Worm (Caenorhabditis elegans) whole organism, L3 larva: Measurements from ENCODE around the gene tsp-9.

ENCODE experiments used
- R02D3.7 ChIP-seq: fragments of 150-350 bp; optimal IDR thresholded peaks from 2 replicates; lab custom pipeline; 2014; ENCODE audit warnings: missing biosample characterization, missing genetic modification characterization
- aly-2 ChIP-seq: fragments of 150-350 bp; optimal IDR thresholded peaks from 2 replicates; lab custom pipeline; 2014; ENCODE audit warnings: missing biosample characterization, missing genetic modification characterization
- ama-1 ChIP-seq: fragments of 150-350 bp; optimal IDR thresholded peaks from 2 replicates; lab custom pipeline; 2018
- ceh-28 ChIP-seq: fragments of 150-350 bp; optimal IDR thresholded peaks from 2 replicates; lab custom pipeline; 2014; ENCODE audit warnings: missing biosample characterization, missing genetic modification reagents, missing genetic modification characterization
- ceh-82 ChIP-seq: fragments of 150-350 bp; optimal IDR thresholded peaks from 2 replicates; lab custom pipeline; 2014; ENCODE audit warnings: missing biosample characterization, missing genetic modification characterization
- ceh-9 ChIP-seq: sonication (generic microtip); optimal IDR thresholded peaks from 2 replicates; lab custom pipeline; 2018; ENCODE audit warnings: missing biosample characterization, missing genetic modification characterization
- daf-12 ChIP-seq: fragments of 150-350 bp; optimal IDR thresholded peaks from 2 replicates; lab custom pipeline; 2014; ENCODE audit warnings: missing biosample characterization, missing genetic modification reagents, missing genetic modification characterization
- egl-5 ChIP-seq: fragments of 150-350 bp; optimal IDR thresholded peaks from 2 replicates; lab custom pipeline; 2017; ENCODE audit warnings: missing biosample characterization, missing genetic modification reagents, missing genetic modification characterization, inconsistent platforms
- elt-1 ChIP-seq: fragments of 150-350 bp; optimal IDR thresholded peaks from 2 replicates; lab custom pipeline; 2014; ENCODE audit warnings: missing biosample characterization, missing genetic modification characterization
- elt-2 ChIP-seq: sonication (generic microtip); optimal IDR thresholded peaks from 2 replicates; lab custom pipeline; 2016; ENCODE audit warnings: missing genetic modification reagents, mild to moderate bottlenecking, missing genetic modification characterization, missing compliant biosample characterization
- elt-3 ChIP-seq, 3 experiments: fragments of 150-350 bp in 1 of 3; sonication (generic microtip) in 2 of 3; optimal IDR thresholded peaks; 2 replicates in 2 of 3; 4 replicates in 1 of 3; lab custom pipeline; 2014 to 2017; ENCODE audit warnings: missing biosample characterization in 3 of 3, missing genetic modification characterization in 3 of 3
- fkh-10 ChIP-seq: sonication (generic microtip); optimal IDR thresholded peaks from 2 replicates; lab custom pipeline; 2017; ENCODE audit warnings: missing biosample characterization, missing genetic modification reagents, missing genetic modification characterization
- fos-1 ChIP-seq: fragments of 150-350 bp; optimal IDR thresholded peaks from 2 replicates; lab custom pipeline; 2014; ENCODE audit warnings: missing biosample characterization, missing genetic modification characterization
- hmg-11 ChIP-seq: sonication (generic microtip); optimal IDR thresholded peaks from 2 replicates; lab custom pipeline; 2016; ENCODE audit warnings: missing genetic modification characterization, missing compliant biosample characterization
- lin-15B ChIP-seq: fragments of 150-350 bp; optimal IDR thresholded peaks from 2 replicates; lab custom pipeline; 2014; ENCODE audit warnings: missing biosample characterization, missing genetic modification characterization
- lin-39 ChIP-seq: fragments of 150-350 bp; optimal IDR thresholded peaks from 2 replicates; lab custom pipeline; 2018; ENCODE audit warnings: missing biosample characterization, missing genetic modification reagents, missing genetic modification characterization
- mml-1 ChIP-seq: fragments of 150-350 bp; sonication (generic microtip); optimal IDR thresholded peaks from 3 replicates; lab custom pipeline; 2014; ENCODE audit warnings: missing biosample characterization, missing genetic modification characterization
- nhr-11 ChIP-seq: fragments of 150-350 bp; optimal IDR thresholded peaks from 2 replicates; lab custom pipeline; 2014; ENCODE audit warnings: missing biosample characterization, missing genetic modification characterization
- nhr-12 ChIP-seq: fragments of 150-350 bp; optimal IDR thresholded peaks from 2 replicates; lab custom pipeline; 2014; ENCODE audit warnings: missing biosample characterization, missing genetic modification characterization
- nhr-23 ChIP-seq: fragments of 150-350 bp; optimal IDR thresholded peaks from 2 replicates; lab custom pipeline; 2014; ENCODE audit warnings: missing biosample characterization, missing genetic modification reagents, missing genetic modification characterization
- nhr-237 ChIP-seq: fragments of 150-350 bp; optimal IDR thresholded peaks from 2 replicates; lab custom pipeline; 2014; ENCODE audit warnings: missing biosample characterization, missing genetic modification characterization
- nhr-25 ChIP-seq: sonication (generic microtip); optimal IDR thresholded peaks from 2 replicates; lab custom pipeline; 2017; ENCODE audit warnings: missing biosample characterization, missing genetic modification characterization
- nhr-28 ChIP-seq: fragments of 150-350 bp; optimal IDR thresholded peaks from 2 replicates; lab custom pipeline; 2014; ENCODE audit warnings: missing biosample characterization, missing genetic modification characterization
- nhr-77 ChIP-seq: fragments of 150-350 bp; optimal IDR thresholded peaks from 2 replicates; lab custom pipeline; 2014; ENCODE audit warnings: missing biosample characterization, missing genetic modification characterization
- pha-4 ChIP-seq: fragments of 150-350 bp; optimal IDR thresholded peaks from 2 replicates; lab custom pipeline; 2014; ENCODE audit warnings: missing biosample characterization, missing genetic modification reagents, missing genetic modification characterization
- pqm-1 ChIP-seq: fragments of 150-350 bp; optimal IDR thresholded peaks from 2 replicates; lab custom pipeline; 2017; ENCODE audit warnings: missing biosample characterization, missing genetic modification characterization, inconsistent platforms
- sea-2 ChIP-seq: fragments of 150-350 bp; sonication (generic microtip); optimal IDR thresholded peaks from 4 replicates; lab custom pipeline; 2014; ENCODE audit warnings: missing biosample characterization, missing genetic modification reagents, missing genetic modification characterization
- skn-1 ChIP-seq: fragments of 150-350 bp; optimal IDR thresholded peaks from 2 replicates; lab custom pipeline; 2014; ENCODE audit warnings: missing biosample characterization, missing genetic modification characterization
- snpc-4 ChIP-seq: fragments of 150-350 bp; optimal IDR thresholded peaks from 2 replicates; lab custom pipeline; 2014; ENCODE audit warnings: missing biosample characterization, missing genetic modification characterization
- tbx-2 ChIP-seq: sonication (generic microtip); optimal IDR thresholded peaks from 2 replicates; lab custom pipeline; 2016; ENCODE audit warnings: mild to moderate bottlenecking, missing genetic modification characterization, missing compliant biosample characterization
- unc-62 ChIP-seq: fragments of 150-350 bp; sonication (generic microtip); optimal IDR thresholded peaks from 4 replicates; lab custom pipeline; 2014; ENCODE audit warnings: missing biosample characterization, missing genetic modification reagents, missing genetic modification characterization
- zag-1 ChIP-seq: fragments of 150-350 bp; optimal IDR thresholded peaks from 2 replicates; lab custom pipeline; 2014; ENCODE audit warnings: missing biosample characterization, missing genetic modification characterization

tsp-9 gene

DNA sequence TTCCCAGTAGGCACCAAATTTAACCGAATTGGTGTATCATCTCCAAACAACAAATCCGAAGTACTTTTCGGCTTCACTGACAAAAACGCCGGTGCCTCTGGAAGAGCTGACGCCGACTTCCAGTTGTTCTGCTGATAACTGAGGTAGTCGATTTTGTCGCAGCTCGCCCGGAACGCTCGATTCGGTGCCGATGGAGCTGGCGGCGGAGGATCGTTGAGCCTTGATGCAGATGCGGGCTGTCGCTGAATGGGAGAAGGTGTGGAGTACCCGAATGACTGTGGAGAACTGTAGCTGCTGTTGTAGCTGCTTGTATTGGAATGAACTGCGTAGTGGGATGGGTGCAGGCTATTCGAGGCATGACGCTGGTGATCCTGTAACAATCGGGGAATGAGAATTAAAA, 32.7 kb upstream of the tsp-9 start:
- TF ChIP-seq ceh-82 (tag; lab: Kevin White, UChicago) (no peak), egl-5 (tag; lab: Kevin White, UChicago) (no peak), nhr-25 (tag; lab: Kevin White, UChicago) (no peak)

DNA sequence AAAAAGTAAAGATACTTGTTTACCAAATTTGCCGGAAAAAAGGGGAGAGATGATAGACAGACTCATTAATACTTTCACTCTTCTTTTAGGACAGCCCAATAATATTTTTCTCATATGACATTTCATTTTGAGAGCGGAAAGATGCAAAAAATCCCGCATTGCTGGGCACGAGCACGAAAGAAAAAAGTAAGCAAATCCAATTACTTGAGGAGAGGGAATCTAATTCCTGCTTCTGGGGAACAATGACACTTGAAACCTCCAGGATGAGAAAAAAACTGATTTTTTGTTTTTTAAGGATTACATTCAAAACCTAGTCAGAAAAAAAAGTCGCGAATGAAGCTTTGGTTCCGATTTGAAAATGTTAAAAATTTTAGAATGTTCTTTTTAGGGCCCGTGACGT, 29.0 kb upstream of the tsp-9 start:
- TF ChIP-seq ceh-82 (tag; lab: Kevin White, UChicago) = no peak
- TF ChIP-seq pqm-1 (tag; lab: Kevin White, UChicago) = no peak
- no peak for TF ChIP-seq lin-39 (tag; lab: Kevin White, UChicago)
- peak; percentile 75 for TF ChIP-seq fkh-10 (GFP tag; lab: Kevin White, UChicago)

DNA sequence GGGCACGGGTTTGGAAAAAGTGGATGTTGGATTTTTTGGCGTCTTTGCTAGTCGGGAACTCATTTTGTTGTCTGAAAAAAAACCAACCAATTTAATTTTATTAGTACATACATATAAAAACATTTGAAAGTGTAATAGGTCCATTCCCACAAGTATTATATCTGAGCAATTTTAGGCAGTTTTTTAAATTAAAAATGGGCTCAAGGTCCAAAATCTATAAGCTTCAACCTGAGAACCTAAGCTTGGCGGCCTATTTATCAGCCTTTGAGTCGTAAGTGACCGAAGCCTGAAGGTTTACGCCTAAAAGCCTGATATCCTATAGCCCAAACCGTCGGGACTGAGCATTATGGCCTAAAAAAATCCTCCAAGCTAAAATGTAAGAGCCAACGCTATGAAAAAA, 27.4 kb upstream of the tsp-9 start:
- TF ChIP-seq nhr-28 (tag; lab: Kevin White, UChicago) = no peak
- TF ChIP-seq fos-1 = no peak
- TF ChIP-seq aly-2 (tag; lab: Kevin White, UChicago) = no peak

DNA sequence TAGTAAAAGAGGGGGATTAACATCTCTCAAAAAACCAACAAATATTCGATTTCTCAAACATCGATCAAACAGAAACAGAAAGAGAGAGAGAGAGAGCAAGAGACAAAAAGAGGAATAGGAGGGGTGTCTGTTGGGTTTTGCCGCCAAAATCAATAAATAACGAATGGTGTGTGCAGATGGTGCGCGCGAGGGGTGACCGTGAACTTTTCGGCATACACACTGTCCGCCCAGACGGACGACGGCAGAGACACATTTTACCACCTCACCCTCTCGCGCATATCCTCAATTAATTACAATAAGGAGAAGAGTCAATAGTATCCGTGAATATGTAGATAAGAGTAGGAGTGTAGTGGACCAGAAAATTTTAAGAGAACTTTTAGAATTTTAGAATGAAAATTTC, 23.4 kb upstream of the tsp-9 start:
- TF ChIP-seq pha-4 (tag; lab: Kevin White, UChicago) = peak; percentile 67
- no peak for TF ChIP-seq sea-2 (GFP tag; lab: Kevin White, UChicago)

DNA sequence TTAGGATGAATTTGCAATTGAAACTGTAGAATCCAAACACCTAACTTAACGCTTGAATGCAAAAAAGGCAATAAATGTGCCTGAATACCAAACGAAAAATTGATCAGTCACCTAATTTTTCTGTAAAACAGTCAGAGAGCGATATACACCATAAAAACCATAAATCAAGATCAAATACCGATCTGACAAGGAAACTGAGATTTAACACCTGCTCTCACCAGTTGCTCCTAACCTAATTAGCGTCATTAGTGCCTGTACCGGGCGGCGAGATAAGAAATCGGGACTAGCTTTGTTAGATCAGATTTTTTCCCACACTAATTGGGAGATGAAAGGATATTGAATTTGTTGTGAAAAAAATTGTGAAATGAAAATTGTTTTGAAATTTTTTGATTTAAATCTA, 22.7 kb upstream of the tsp-9 start:
- no peak for TF ChIP-seq egl-5 (tag; lab: Kevin White, UChicago)
- TF ChIP-seq daf-12 (tag; lab: Kevin White, UChicago) = no peak
- no peak for TF ChIP-seq ceh-82 (tag; lab: Kevin White, UChicago)
- TF ChIP-seq nhr-11 = no peak
- TF ChIP-seq hmg-11 = no peak
- no peak for TF ChIP-seq ceh-9 (tag; lab: Kevin White, UChicago)
- TF ChIP-seq fkh-10 (GFP tag; lab: Kevin White, UChicago) = no peak
- TF ChIP-seq sea-2 (GFP tag; lab: Kevin White, UChicago) = no peak
- TF ChIP-seq R02D3.7 (tag; lab: Kevin White, UChicago) = no peak
- TF ChIP-seq pqm-1 (tag; lab: Kevin White, UChicago) = no peak
- TF ChIP-seq aly-2 (tag; lab: Kevin White, UChicago) = no peak
- no peak for TF ChIP-seq mml-1 (tag; lab: Kevin White, UChicago)

DNA sequence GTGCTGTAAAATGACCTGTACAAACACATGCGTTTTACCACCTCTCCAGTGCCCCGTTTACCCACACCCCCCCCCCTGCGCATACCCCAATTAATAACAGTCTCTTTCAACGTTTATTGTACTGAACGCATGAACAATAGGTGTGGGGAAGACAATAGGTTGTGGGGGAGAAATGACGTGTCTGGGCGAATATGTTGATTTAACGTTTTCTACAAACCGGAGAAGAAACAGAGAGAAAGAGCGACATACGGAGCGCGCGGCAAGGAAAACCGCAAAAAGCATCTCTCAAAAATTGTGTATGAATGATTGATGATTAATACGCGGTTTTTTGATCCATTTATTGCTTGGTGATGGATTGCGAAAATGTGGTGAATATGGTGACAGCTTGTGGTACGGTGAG, 22.0 kb upstream of the tsp-9 start:
- TF ChIP-seq elt-2 (tag; lab: Kevin White, UChicago) (no peak), tbx-2 (tag; lab: Kevin White, UChicago) (no peak), ceh-82 (tag; lab: Kevin White, UChicago) (no peak), elt-1 (tag; lab: Kevin White, UChicago) (no peak), pha-4 (tag; lab: Kevin White, UChicago) (peak; percentile 54)

DNA sequence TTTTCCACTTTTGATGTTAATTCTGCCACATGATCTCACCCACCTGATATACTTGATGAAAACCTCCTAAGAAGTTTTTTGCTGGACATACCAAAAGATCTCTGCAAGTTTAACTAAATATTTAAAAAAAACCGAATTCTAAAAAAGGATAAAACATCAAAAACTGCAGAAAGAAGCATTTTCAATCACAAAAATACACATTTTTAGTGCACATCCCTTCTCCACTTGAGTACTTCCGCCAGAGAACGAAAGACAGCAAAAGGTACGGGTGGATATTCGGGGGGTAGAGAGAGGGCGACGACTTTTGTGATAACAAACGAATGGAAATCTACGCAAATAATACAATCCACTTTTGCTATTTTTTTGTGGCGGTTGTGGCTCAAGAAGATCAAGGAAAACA, 15.2 kb upstream of the tsp-9 start, which contains the start of gene C46H3.2:
Gene C46H3.2 (minus strand): TSS at position 101 of the 400 bp plus-strand sequence.
- TF ChIP-seq daf-12 (tag; lab: Kevin White, UChicago) = no peak
- no peak for TF ChIP-seq nhr-12 (tag; lab: Kevin White, UChicago)
- no peak for TF ChIP-seq snpc-4 (tag; lab: Kevin White, UChicago)
- no peak for TF ChIP-seq R02D3.7 (tag; lab: Kevin White, UChicago)
- TF ChIP-seq mml-1 (tag; lab: Kevin White, UChicago) = no peak

DNA sequence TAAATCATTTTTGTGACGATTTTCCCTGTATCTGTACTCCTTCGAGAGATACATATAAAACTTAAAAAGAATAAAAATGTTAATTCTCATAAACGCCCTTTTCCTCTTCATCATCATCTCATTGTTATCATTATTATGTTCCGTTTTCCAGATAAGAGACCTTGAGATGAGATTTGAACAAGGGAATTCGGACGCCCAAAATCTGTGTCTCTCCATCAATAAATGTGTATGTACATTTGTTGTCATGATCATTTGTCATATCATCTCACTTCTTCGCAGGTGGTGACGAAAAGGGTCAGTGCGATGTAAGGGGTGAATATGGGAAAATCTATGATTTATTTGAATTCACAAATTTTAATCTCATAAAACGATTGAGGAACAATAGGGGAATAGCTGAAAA, 13.7 kb upstream of the tsp-9 start:
- TF ChIP-seq zag-1 = no peak
- no peak for TF ChIP-seq skn-1 (tag; lab: Kevin White, UChicago)
- no peak for TF ChIP-seq egl-5 (tag; lab: Kevin White, UChicago)
- no peak for TF ChIP-seq fos-1
- TF ChIP-seq ama-1 = no peak
- TF ChIP-seq ceh-82 (tag; lab: Kevin White, UChicago) = no peak

DNA sequence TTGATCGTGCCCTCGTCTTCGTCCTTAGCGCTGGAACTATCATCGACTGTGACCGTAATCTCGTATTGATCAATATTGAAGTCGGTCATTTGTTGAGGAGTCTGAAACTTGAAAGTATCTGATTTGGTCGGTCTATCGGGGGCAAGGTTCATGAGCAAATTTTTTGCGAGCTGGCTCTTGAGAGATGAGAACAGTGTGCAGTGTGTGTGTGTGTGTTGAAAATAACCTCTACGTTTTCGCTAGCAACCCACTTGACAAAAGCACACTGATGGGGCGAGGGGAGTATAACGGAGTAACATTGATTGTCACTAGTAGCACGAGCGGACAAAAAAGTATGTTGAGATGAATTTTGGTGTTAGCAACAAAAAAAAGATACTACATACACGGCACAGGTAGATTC, 7.0 kb upstream of the tsp-9 start, which contains the start of gene C25G6.3:
Gene C25G6.3 (minus strand): TSS at position 101 of the 400 bp plus-strand sequence.
- no peak for TF ChIP-seq elt-3 (tag; optimal IDR thresholded peaks at IDR 0.05; lab: Kevin White, UChicago)
- no peak for TF ChIP-seq pha-4 (tag; lab: Kevin White, UChicago)
- TF ChIP-seq nhr-25 (tag; lab: Kevin White, UChicago) = no peak
- TF ChIP-seq nhr-28 (tag; lab: Kevin White, UChicago) = no peak
- TF ChIP-seq ceh-28 = no peak
- TF ChIP-seq fkh-10 (GFP tag; lab: Kevin White, UChicago) = no peak
- no peak for TF ChIP-seq nhr-23 (tag; lab: Kevin White, UChicago)
- no peak for TF ChIP-seq lin-39 (tag; lab: Kevin White, UChicago)
- TF ChIP-seq elt-1 (tag; lab: Kevin White, UChicago) = no peak
- no peak for TF ChIP-seq lin-15B (tag; lab: Kevin White, UChicago)
- no peak for TF ChIP-seq nhr-77 (tag; lab: Kevin White, UChicago)
- no peak for TF ChIP-seq unc-62 (GFP tag; lab: Kevin White, UChicago)
- no peak for TF ChIP-seq mml-1 (tag; lab: Kevin White, UChicago)
- TF ChIP-seq nhr-237 = no peak
- no peak for TF ChIP-seq egl-5 (tag; lab: Kevin White, UChicago)
